Worm (Caenorhabditis elegans): Measurements from ENCODE around the gene C39B10.5.

DNA sequence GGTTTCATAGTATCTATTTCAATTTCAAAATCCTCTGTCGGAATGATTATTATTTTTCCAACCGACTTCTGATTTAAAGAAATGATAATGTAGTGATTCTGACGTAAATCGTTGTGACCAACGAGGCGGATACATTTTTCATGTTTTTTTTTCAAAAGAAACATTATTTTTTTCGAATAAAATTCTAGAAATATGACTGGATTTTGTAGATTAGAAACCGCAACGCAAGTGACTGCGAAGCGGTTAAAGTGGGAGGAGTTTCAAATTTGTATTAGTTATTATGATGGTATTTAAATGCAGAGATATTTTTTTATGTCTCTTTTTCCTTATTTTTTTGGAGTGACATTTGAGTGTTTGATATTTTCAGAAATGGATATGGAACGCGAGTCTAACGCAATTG, at the start of gene C39B10.5:
- TF ChIP-seq unc-130 (GFP tag; optimal IDR thresholded peaks at IDR 0.05) (no peak), B0035.1 (tag; optimal IDR thresholded peaks at IDR 0.05) (no peak)

Data from whole organism, young adult.